Worm (Caenorhabditis elegans) whole organism, young adult: ENCODE results near the gene W06A7.2.

Experiments used
- C06A6.2 ChIP-seq: fragments of 200-800 bp; sonication (Bioruptor generic); conservative IDR thresholded peaks from 2 replicates; pipeline ENCODE4 v1.3.6; 2022; ENCODE audit warnings: missing genetic modification characterization, missing compliant biosample characterization
- C17E4.6 ChIP-seq: fragments of 200-800 bp; sonication (Bioruptor generic); IDR thresholded peaks from 2 replicates; pipeline ENCODE4 v1.3.6; 2022; ENCODE audit warnings: missing genetic modification reagents, missing genetic modification characterization, missing compliant biosample characterization
- F22D6.2 ChIP-seq: sonication (generic microtip); optimal IDR thresholded peaks from 2 replicates; lab custom pipeline; 2016; ENCODE audit warnings: mild to moderate bottlenecking, missing genetic modification characterization, missing compliant biosample characterization
- F57A8.1 ChIP-seq: fragments of 200-800 bp; sonication (Bioruptor generic); optimal IDR thresholded peaks from 2 replicates; lab custom pipeline; 2018; ENCODE audit warnings: mild to moderate bottlenecking, missing genetic modification characterization, moderate library complexity, missing compliant biosample characterization
- Y95B8A.8 ChIP-seq: fragments of 200-800 bp; sonication (Bioruptor generic); IDR thresholded peaks from 2 replicates; pipeline ENCODE4 v1.3.6; 2022; ENCODE audit warnings: missing genetic modification reagents, missing genetic modification characterization, missing compliant biosample characterization
- ZK185.1 ChIP-seq: sonication (generic microtip); optimal IDR thresholded peaks from 2 replicates; lab custom pipeline; 2016; ENCODE audit warnings: mild to moderate bottlenecking, missing genetic modification characterization, missing compliant biosample characterization; ENCODE audit not compliant: poor library complexity, severe bottlenecking
- attf-3 ChIP-seq: fragments of 200-800 bp; sonication (Bioruptor generic); conservative IDR thresholded peaks from 2 replicates; pipeline ENCODE4 v1.3.6; 2022; ENCODE audit warnings: missing genetic modification reagents, missing genetic modification characterization, missing compliant biosample characterization
- attf-5 ChIP-seq: fragments of 200-800 bp; sonication (Bioruptor generic); optimal IDR thresholded peaks from 2 replicates; lab custom pipeline; 2018; ENCODE audit warnings: mild to moderate bottlenecking, missing genetic modification characterization, missing compliant biosample characterization
- ccch-3 ChIP-seq: fragments of 200-800 bp; sonication (Bioruptor generic); optimal IDR thresholded peaks from 2 replicates; lab custom pipeline; 2018; ENCODE audit warnings: mild to moderate bottlenecking, missing genetic modification characterization, missing compliant biosample characterization
- cebp-1 ChIP-seq, 2 experiments: fragments of 200-800 bp in 1 of 2; sonication (Bioruptor generic) in 1 of 2; sonication (generic microtip) in 1 of 2; IDR thresholded peaks in 1 of 2; optimal IDR thresholded peaks in 1 of 2; 2 replicates each; pipeline versions ENCODE4 v1.3.6 to Lab custom; 2017 to 2022; ENCODE audit warnings: missing compliant biosample characterization in 2 of 2, missing genetic modification characterization in 2 of 2, mild to moderate bottlenecking in 1 of 2, missing genetic modification reagents in 1 of 2, moderate library complexity in 1 of 2
- ceh-27 ChIP-seq: fragments of 200-800 bp; sonication (Bioruptor generic); optimal IDR thresholded peaks from 2 replicates; lab custom pipeline; 2018; ENCODE audit warnings: mild to moderate bottlenecking, missing genetic modification characterization, moderate library complexity, missing compliant biosample characterization
- chd-7 ChIP-seq: sonication (generic microtip); optimal IDR thresholded peaks from 2 replicates; lab custom pipeline; 2016; ENCODE audit warnings: mild to moderate bottlenecking, missing genetic modification characterization, moderate library complexity, missing compliant biosample characterization
- die-1 ChIP-seq: sonication (generic microtip); optimal IDR thresholded peaks from 2 replicates; lab custom pipeline; 2016; ENCODE audit warnings: missing genotype, mild to moderate bottlenecking, missing genetic modification characterization, missing compliant biosample characterization
- dox-1 ChIP-seq: fragments of 200-800 bp; sonication (Bioruptor generic); IDR thresholded peaks from 2 replicates; pipeline ENCODE4 v1.3.6; 2022; ENCODE audit warnings: missing genetic modification reagents, missing genetic modification characterization, missing compliant biosample characterization
- efl-1 ChIP-seq: fragments of 150-350 bp; optimal IDR thresholded peaks from 2 replicates; lab custom pipeline; 2014; ENCODE audit warnings: missing biosample characterization, missing genetic modification reagents, missing genetic modification characterization
- gei-17 ChIP-seq: fragments of 200-800 bp; sonication (Bioruptor generic); optimal IDR thresholded peaks from 2 replicates; lab custom pipeline; 2018; ENCODE audit warnings: mild to moderate bottlenecking, missing genetic modification characterization, missing compliant biosample characterization
- hsf-1 ChIP-seq: fragments of 200-800 bp; sonication (Bioruptor generic); IDR thresholded peaks from 2 replicates; pipeline ENCODE4 v1.3.6; 2022; ENCODE audit warnings: missing genetic modification reagents, missing genetic modification characterization, missing compliant biosample characterization
- let-526 ChIP-seq: fragments of 200-800 bp; sonication (Bioruptor generic); IDR thresholded peaks from 2 replicates; pipeline ENCODE4 v1.3.6; 2022; ENCODE audit warnings: missing genetic modification reagents, missing genetic modification characterization, missing compliant biosample characterization
- let-607 ChIP-seq, 2 experiments: fragments of 200-800 bp in 1 of 2; sonication (Bioruptor generic) in 1 of 2; sonication (generic microtip) in 1 of 2; optimal IDR thresholded peaks; 2 replicates each; lab custom pipeline; 2016 to 2018; ENCODE audit warnings: mild to moderate bottlenecking in 2 of 2, missing compliant biosample characterization in 2 of 2, missing genetic modification characterization in 2 of 2, moderate library complexity in 2 of 2, missing genotype in 1 of 2
- lin-26 ChIP-seq: fragments of 200-800 bp; sonication (Bioruptor generic); IDR thresholded peaks from 2 replicates; pipeline ENCODE4 v1.3.6; 2022; ENCODE audit warnings: missing genetic modification reagents, missing genetic modification characterization, missing compliant biosample characterization
- lin-54 ChIP-seq: fragments of 200-800 bp; sonication (Bioruptor generic); optimal IDR thresholded peaks from 2 replicates; lab custom pipeline; 2018; ENCODE audit warnings: mild to moderate bottlenecking, missing genetic modification characterization, missing compliant biosample characterization
- lir-1 ChIP-seq: fragments of 200-800 bp; sonication (Bioruptor generic); conservative IDR thresholded peaks from 2 replicates; pipeline ENCODE4 v1.3.6; 2022; ENCODE audit warnings: missing genetic modification reagents, missing genetic modification characterization, missing compliant biosample characterization
- madf-10 ChIP-seq: sonication (generic microtip); optimal IDR thresholded peaks from 2 replicates; lab custom pipeline; 2016; ENCODE audit warnings: mild to moderate bottlenecking, missing genetic modification characterization, missing compliant biosample characterization
- madf-8 ChIP-seq: fragments of 200-800 bp; sonication (Bioruptor generic); conservative IDR thresholded peaks from 2 replicates; pipeline ENCODE4 v1.3.6; 2022; ENCODE audit warnings: missing genetic modification reagents, missing genetic modification characterization, missing compliant biosample characterization
- mcd-1 ChIP-seq: fragments of 200-800 bp; sonication (Bioruptor generic); IDR thresholded peaks from 2 replicates; pipeline ENCODE4 v1.3.6; 2022; ENCODE audit warnings: missing genetic modification reagents, missing genetic modification characterization, missing compliant biosample characterization
- nfya-1 ChIP-seq: sonication (generic microtip); optimal IDR thresholded peaks from 2 replicates; lab custom pipeline; 2017; ENCODE audit warnings: antibody characterized with exemption, missing compliant biosample characterization, missing genetic modification characterization, borderline replicate concordance; ENCODE audit not compliant: insufficient read depth
- nfyb-1 ChIP-seq: fragments of 200-800 bp; sonication (Bioruptor generic); IDR thresholded peaks from 2 replicates; pipeline ENCODE4 v1.3.6; 2022; ENCODE audit warnings: missing genetic modification reagents, missing genetic modification characterization, missing compliant biosample characterization
- nhr-120 ChIP-seq: fragments of 200-800 bp; sonication (Bioruptor generic); IDR thresholded peaks from 2 replicates; pipeline ENCODE4 v1.3.6; 2022; ENCODE audit warnings: missing genetic modification characterization, missing compliant biosample characterization
- nhr-179 ChIP-seq: sonication (generic microtip); optimal IDR thresholded peaks from 2 replicates; lab custom pipeline; 2016; ENCODE audit warnings: mild to moderate bottlenecking, missing genetic modification characterization, missing compliant biosample characterization
- nhr-80 ChIP-seq: sonication (generic microtip); optimal IDR thresholded peaks from 2 replicates; lab custom pipeline; 2016; ENCODE audit warnings: missing genetic modification characterization, missing compliant biosample characterization
- repo-1 ChIP-seq: sonication (generic microtip); optimal IDR thresholded peaks from 2 replicates; lab custom pipeline; 2017; ENCODE audit warnings: mild to moderate bottlenecking, missing genetic modification characterization, missing compliant biosample characterization
- sea-2 ChIP-seq: fragments of 200-800 bp; sonication (Bioruptor generic); IDR thresholded peaks from 2 replicates; pipeline ENCODE4 v1.3.6; 2022; ENCODE audit warnings: missing genetic modification characterization, missing compliant biosample characterization
- unc-62 ChIP-seq: fragments of 150-350 bp; optimal IDR thresholded peaks from 2 replicates; lab custom pipeline; 2014; ENCODE audit warnings: missing biosample characterization, missing genetic modification reagents, missing genetic modification characterization
- zim-3 ChIP-seq: sonication (generic microtip); optimal IDR thresholded peaks from 2 replicates; lab custom pipeline; 2017; ENCODE audit warnings: mild to moderate bottlenecking, missing genetic modification characterization, moderate library complexity, missing compliant biosample characterization
- ztf-18 ChIP-seq: sonication (generic microtip); optimal IDR thresholded peaks from 2 replicates; lab custom pipeline; 2016; ENCODE audit warnings: missing genotype, mild to moderate bottlenecking, missing genetic modification characterization, missing compliant biosample characterization
- ztf-22 ChIP-seq: fragments of 200-800 bp; sonication (Bioruptor generic); optimal IDR thresholded peaks from 2 replicates; lab custom pipeline; 2018; ENCODE audit warnings: mild to moderate bottlenecking, missing genetic modification characterization, moderate library complexity, missing compliant biosample characterization
- ztf-28 ChIP-seq: fragments of 200-800 bp; sonication (Bioruptor generic); IDR thresholded peaks from 2 replicates; pipeline ENCODE4 v1.3.6; 2022; ENCODE audit warnings: missing genetic modification reagents, missing genetic modification characterization, missing compliant biosample characterization

Gene W06A7.2

DNA sequence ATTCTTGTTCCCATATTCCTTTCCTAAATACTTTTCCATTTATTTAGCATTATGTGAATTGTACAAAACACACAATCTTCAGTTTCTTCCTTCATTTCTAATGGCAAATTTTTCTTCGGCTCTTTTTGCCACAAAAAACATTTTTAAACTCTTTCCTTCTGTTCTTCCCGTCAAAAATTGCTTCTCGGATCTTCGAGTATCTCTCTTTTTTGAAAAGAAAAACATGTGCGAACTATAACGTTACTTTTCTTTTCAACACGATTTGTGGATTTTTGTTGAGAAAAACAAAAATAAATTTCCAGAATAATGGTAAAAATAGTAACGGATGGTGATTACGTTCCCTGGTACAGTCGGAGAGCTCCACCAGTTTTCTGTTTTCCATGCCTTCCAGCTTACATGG lies at the start of gene W06A7.2:
W06A7.2 (plus strand) TSS at position 301 of the 400 bp plus-strand sequence.
- TF ChIP-seq lir-1: no peak
- TF ChIP-seq lin-54 (GFP tag; lab: Kevin White, UChicago): no peak
- no peak for TF ChIP-seq C17E4.6 (GFP tag; lab: Robert Waterston, UW)
- no peak for TF ChIP-seq ztf-28
- TF ChIP-seq ZK185.1 (tag; lab: Kevin White, UChicago): no peak
- no peak for TF ChIP-seq nfyb-1 (GFP tag; lab: Robert Waterston, UW)
- TF ChIP-seq ccch-3 (GFP tag; lab: Kevin White, UChicago): no peak
- no peak for TF ChIP-seq madf-8
- TF ChIP-seq nhr-179 (tag; lab: Kevin White, UChicago): no peak
- TF ChIP-seq nhr-120 (GFP tag; lab: Robert Waterston, UW): no peak
- TF ChIP-seq F22D6.2: no peak
- TF ChIP-seq F57A8.1 (GFP tag; lab: Kevin White, UChicago): no peak

ce11 chrV:14773048-14773447 lies 48.6 kb upstream of the W06A7.2 start, which contains the start of gene haf-7:
Gene haf-7 (plus strand): TSS chrV:14773258.
- peak; percentile 14 for TF ChIP-seq unc-62 (GFP tag; lab: Kevin White, UChicago)
- peak; percentile 19; the same call in 1 of the 2 replicates for TF ChIP-seq dox-1
- TF ChIP-seq nhr-80: peak; percentile 28
- no peak for TF ChIP-seq C06A6.2 (GFP tag; lab: Robert Waterston, UW)
- TF ChIP-seq mcd-1 (GFP tag; lab: Robert Waterston, UW): no peak
- TF ChIP-seq attf-5 (GFP tag; lab: Kevin White, UChicago): peak; percentile 34
- TF ChIP-seq die-1: no peak
- no peak for TF ChIP-seq nfya-1 (tag; lab: Kevin White, UChicago)
- TF ChIP-seq let-607 (tag; optimal IDR thresholded peaks at IDR 0.05; lab: Kevin White, UChicago): no peak
- no peak for TF ChIP-seq hsf-1
- TF ChIP-seq gei-17 (GFP tag; lab: Kevin White, UChicago): no peak
- TF ChIP-seq Y95B8A.8 (GFP tag; lab: Robert Waterston, UW): no peak
- TF ChIP-seq cebp-1 (GFP tag; IDR thresholded peaks at IDR 0.05; lab: Robert Waterston, UW): peak; percentile 59; the same call in 1 of the 2 replicates
- peak; percentile 74 for TF ChIP-seq cebp-1 (tag; optimal IDR thresholded peaks at IDR 0.05; lab: Kevin White, UChicago)

- TF ChIP-seq nhr-80 (no peak), lin-26 (GFP tag; lab: Robert Waterston, UW) (no peak), attf-3 (GFP tag; lab: Robert Waterston, UW) (no peak), ztf-22 (GFP tag; lab: Kevin White, UChicago) (no peak), zim-3 (tag; lab: Kevin White, UChicago) (no peak), let-526 (GFP tag; lab: Robert Waterston, UW) (no peak), sea-2 (GFP tag; lab: Robert Waterston, UW) (no peak), chd-7 (no peak), ztf-28 (no peak), nfyb-1 (GFP tag; lab: Robert Waterston, UW) (no peak), ceh-27 (GFP tag; lab: Kevin White, UChicago) (no peak), nhr-120 (GFP tag; lab: Robert Waterston, UW) (no peak), madf-10 (no peak), lir-1 (no peak), ztf-18 (tag; lab: Kevin White, UChicago) (no peak), repo-1 (tag; lab: Kevin White, UChicago) (no peak), efl-1 (no peak), Y95B8A.8 (GFP tag; lab: Robert Waterston, UW) (no peak), lin-54 (GFP tag; lab: Kevin White, UChicago) (no peak)
Observed at ce11 chrV:14779644-14780043, 42.0 kb upstream of the W06A7.2 start, which contains the start of the genes scrm-7 and Y50E8A.10. Gene scrm-7 (minus strand): TSS chrV:14779744. Gene Y50E8A.10 (plus strand): TSS chrV:14779996.
